Fruit fly (Drosophila melanogaster): ENCODE data around the gene CG12237.

Gene CG12237

dm6 chrX:19683040-19683875, 40.6 kb upstream of the CG12237 start, which contains the start of the genes dome and Ubqn (continued):
- TF ChIP-seq CG16863 (GFP tag; optimal IDR thresholded peaks at IDR 0.05) (peak; percentile 46), p53 (GFP tag; optimal IDR thresholded peaks at IDR 0.05) (peak; percentile 41), dan (GFP tag; IDR thresholded peaks at IDR 0.05) (no peak), hth (optimal IDR thresholded peaks at IDR 0.05) (no peak), ato (GFP tag; IDR thresholded peaks at IDR 0.05; ENCODE audit: partially characterized antibody) (peak; percentile 82), Dek (tag; optimal IDR thresholded peaks at IDR 0.05) (no peak), usp (GFP tag; optimal IDR thresholded peaks at IDR 0.05) (no peak), wor (GFP tag; IDR thresholded peaks at IDR 0.05) (no peak), gfzf (GFP tag; optimal IDR thresholded peaks at IDR 0.05) (peak; percentile 74), CG6175 (GFP tag; IDR thresholded peaks at IDR 0.05) (no peak), CG12942 (GFP tag; optimal IDR thresholded peaks at IDR 0.05) (no peak), da (GFP tag; optimal IDR thresholded peaks at IDR 0.05) (no peak), cato (GFP tag; optimal IDR thresholded peaks at IDR 0.05; ENCODE audit: borderline replicate concordance) (no peak), vfl (GFP tag; optimal IDR thresholded peaks at IDR 0.05) (no peak), Gug (GFP tag; IDR thresholded peaks at IDR 0.05) (no peak), gcm2 (GFP tag; optimal IDR thresholded peaks at IDR 0.05) (no peak), CG6254 (GFP tag; optimal IDR thresholded peaks at IDR 0.05) (no peak), Hmx (GFP tag; optimal IDR thresholded peaks at IDR 0.05) (no peak), D19B (GFP tag; optimal IDR thresholded peaks at IDR 0.05) (no peak), CG12071 (GFP tag; optimal IDR thresholded peaks at IDR 0.05) (peak; percentile 49), CG15073 (GFP tag; optimal IDR thresholded peaks at IDR 0.05) (no peak), CG7556 (GFP tag; optimal IDR thresholded peaks at IDR 0.05) (no peak), cwo (GFP tag; optimal IDR thresholded peaks at IDR 0.05) (no peak), pho (GFP tag; optimal IDR thresholded peaks at IDR 0.05) (peak; percentile 13), cg (GFP tag; optimal IDR thresholded peaks at IDR 0.05) (peak; percentile 95), CG4820 (GFP tag; optimal IDR thresholded peaks at IDR 0.05) (peak; percentile 34), CG6854 (GFP tag; optimal IDR thresholded peaks at IDR 0.05) (peak; percentile 49), CG3163 (GFP tag; optimal IDR thresholded peaks at IDR 0.05) (peak; percentile 60), CG4617 (GFP tag; optimal IDR thresholded peaks at IDR 0.05; ENCODE audit: borderline replicate concordance) (peak; percentile 51), esg (GFP tag; conservative IDR thresholded peaks at IDR 0.05) (no peak), dimm (GFP tag; IDR thresholded peaks at IDR 0.05) (no peak), Sin3A (optimal IDR thresholded peaks at IDR 0.05) (peak; percentile 100), CG1792 (GFP tag; optimal IDR thresholded peaks at IDR 0.05) (no peak), CG10274 (GFP tag; optimal IDR thresholded peaks at IDR 0.05) (no peak), CG13424 (tag; optimal IDR thresholded peaks at IDR 0.05) (peak; percentile 3), bab2 (GFP tag; optimal IDR thresholded peaks at IDR 0.05) (no peak), pnt (GFP tag; optimal IDR thresholded peaks at IDR 0.05) (no peak), Dp (GFP tag; optimal IDR thresholded peaks at IDR 0.05) (peak; percentile 49), sisA (GFP tag; IDR thresholded peaks at IDR 0.05) (no peak), HHEX (GFP tag; optimal IDR thresholded peaks at IDR 0.05) (no peak), CG17568 (GFP tag; optimal IDR thresholded peaks at IDR 0.05) (no peak), Gsc (GFP tag; IDR thresholded peaks at IDR 0.05) (no peak), trem (tag; optimal IDR thresholded peaks at IDR 0.05) (peak; percentile 57), Dref (GFP tag; IDR thresholded peaks at IDR 0.05) (peak; percentile 86), ken (GFP tag; IDR thresholded peaks at IDR 0.05) (no peak), CG5245 (GFP tag; optimal IDR thresholded peaks at IDR 0.05) (no peak), CG8388 (GFP tag; optimal IDR thresholded peaks at IDR 0.05) (no peak), CTCF (GFP tag; optimal IDR thresholded peaks at IDR 0.05) (peak; percentile 76), btn (GFP tag; optimal IDR thresholded peaks at IDR 0.05) (no peak), CG12659 (GFP tag; optimal IDR thresholded peaks at IDR 0.05) (peak; percentile 79), Adf1 (GFP tag; IDR thresholded peaks at IDR 0.05) (peak; percentile 28; the same call in 1 of the 2 replicates), Doc2 (GFP tag; IDR thresholded peaks at IDR 0.05) (no peak)

Data from whole organism, embryonic.